Worm (Caenorhabditis elegans) whole organism, L4 larva: ENCODE results near the gene npax-3.
A peak's percentile ranks its signal among the peaks of the same experiment; 100 is the strongest.

Source experiments
- F37D6.2 ChIP-seq: sonication (generic microtip); optimal IDR thresholded peaks from 2 replicates; lab custom pipeline; 2016; ENCODE audit warnings: mild to moderate bottlenecking, missing genetic modification characterization, missing compliant biosample characterization
- F49E8.2 ChIP-seq: sonication (generic microtip); optimal IDR thresholded peaks from 2 replicates; lab custom pipeline; 2016; ENCODE audit warnings: missing compliant biosample characterization, mild to moderate bottlenecking, missing genetic modification characterization, borderline replicate concordance
- R02D3.7 ChIP-seq: fragments of 150-350 bp; sonication (generic microtip); optimal IDR thresholded peaks from 3 replicates; lab custom pipeline; 2014; ENCODE audit warnings: missing biosample characterization, missing genetic modification characterization
- T20F7.1 ChIP-seq: fragments of 200-800 bp; sonication (Bioruptor generic); optimal IDR thresholded peaks from 2 replicates; lab custom pipeline; 2018; ENCODE audit warnings: mild to moderate bottlenecking, missing genetic modification characterization, missing compliant biosample characterization
- T26A8.4 ChIP-seq: fragments of 200-800 bp; sonication (Bioruptor generic); IDR thresholded peaks from 2 replicates; pipeline ENCODE4 v1.3.6; 2022; ENCODE audit warnings: missing genetic modification characterization, missing compliant biosample characterization
- Y105C5A.15 ChIP-seq: fragments of 200-800 bp; sonication (Bioruptor generic); IDR thresholded peaks from 2 replicates; pipeline ENCODE4 v1.3.6; 2022; ENCODE audit warnings: missing genetic modification characterization, missing compliant biosample characterization
- Y48G9A.11 ChIP-seq: fragments of 200-800 bp; sonication (Bioruptor generic); IDR thresholded peaks from 2 replicates; pipeline ENCODE4 v1.3.6; 2022; ENCODE audit warnings: missing genetic modification reagents, missing genetic modification characterization, missing compliant biosample characterization
- Y75B8A.6 ChIP-seq: fragments of 200-800 bp; sonication (Bioruptor generic); IDR thresholded peaks from 2 replicates; pipeline ENCODE4 v1.3.6; 2022; ENCODE audit warnings: missing genetic modification reagents, missing genetic modification characterization, missing compliant biosample characterization
- aly-2 ChIP-seq: sonication (generic microtip); optimal IDR thresholded peaks from 2 replicates; lab custom pipeline; 2018; ENCODE audit warnings: missing biosample characterization, missing genetic modification characterization
- ama-1 ChIP-seq: fragments of 150-350 bp; optimal IDR thresholded peaks from 2 replicates; lab custom pipeline; 2014; ENCODE audit warnings: inconsistent platforms, mixed read lengths
- arid-1 ChIP-seq: fragments of 200-800 bp; sonication (Bioruptor generic); conservative IDR thresholded peaks from 2 replicates; pipeline ENCODE4 v1.3.6; 2022; ENCODE audit warnings: missing genetic modification reagents, missing genetic modification characterization, missing compliant biosample characterization
- ceh-28 ChIP-seq: fragments of 150-350 bp; optimal IDR thresholded peaks from 2 replicates; lab custom pipeline; 2014; ENCODE audit warnings: missing biosample characterization, missing genetic modification reagents, missing genetic modification characterization
- ceh-32 ChIP-seq: sonication (generic microtip); optimal IDR thresholded peaks from 2 replicates; lab custom pipeline; 2016; ENCODE audit warnings: mild to moderate bottlenecking, missing genetic modification characterization, missing compliant biosample characterization; ENCODE audit not compliant: poor library complexity
- ceh-44 ChIP-seq: fragments of 200-800 bp; sonication (Bioruptor generic); IDR thresholded peaks from 2 replicates; pipeline ENCODE4 v1.3.6; 2022; ENCODE audit warnings: missing genetic modification reagents, missing genetic modification characterization, missing compliant biosample characterization
- ceh-82 ChIP-seq: sonication (generic microtip); optimal IDR thresholded peaks from 2 replicates; lab custom pipeline; 2017; ENCODE audit warnings: missing biosample characterization, missing genetic modification characterization
- ces-1 ChIP-seq: fragments of 150-350 bp; sonication (generic microtip); optimal IDR thresholded peaks from 4 replicates; lab custom pipeline; 2014; ENCODE audit warnings: missing biosample characterization, missing genetic modification reagents, missing genetic modification characterization
- ctbp-1 ChIP-seq: fragments of 200-800 bp; sonication (Bioruptor generic); IDR thresholded peaks from 2 replicates; pipeline ENCODE4 v1.3.6; 2022; ENCODE audit warnings: missing genetic modification reagents, missing genetic modification characterization, missing compliant biosample characterization
- daf-19 ChIP-seq: fragments of 200-800 bp; sonication (Bioruptor generic); conservative IDR thresholded peaks from 2 replicates; pipeline ENCODE4 v1.3.6; 2022; ENCODE audit warnings: missing genetic modification characterization, missing compliant biosample characterization
- dmd-8 ChIP-seq: fragments of 200-800 bp; sonication (Bioruptor generic); IDR thresholded peaks from 2 replicates; pipeline ENCODE4 v1.3.6; 2022; ENCODE audit warnings: missing genetic modification characterization, missing compliant biosample characterization
- dmd-9 ChIP-seq: fragments of 200-800 bp; sonication (Bioruptor generic); IDR thresholded peaks from 2 replicates; pipeline ENCODE4 v1.3.6; 2022; ENCODE audit warnings: missing genetic modification reagents, missing genetic modification characterization, missing compliant biosample characterization
- dpl-1 ChIP-seq: fragments of 150-350 bp; optimal IDR thresholded peaks from 2 replicates; lab custom pipeline; 2014; ENCODE audit warnings: missing biosample characterization, missing genetic modification reagents, missing genetic modification characterization
- dve-1 ChIP-seq: sonication (generic microtip); optimal IDR thresholded peaks from 2 replicates; lab custom pipeline; 2017; ENCODE audit warnings: antibody characterized with exemption, mild to moderate bottlenecking, missing genetic modification characterization, missing compliant biosample characterization; ENCODE audit not compliant: insufficient read depth
- egl-43 ChIP-seq: fragments of 200-800 bp; sonication (Bioruptor generic); IDR thresholded peaks from 2 replicates; pipeline ENCODE4 v1.3.6; 2022; ENCODE audit warnings: missing genetic modification reagents, missing genetic modification characterization, missing compliant biosample characterization
- fkh-10 ChIP-seq: fragments of 150-350 bp; optimal IDR thresholded peaks from 2 replicates; lab custom pipeline; 2014; ENCODE audit warnings: missing biosample characterization, missing genetic modification reagents, missing genetic modification characterization
- fos-1 ChIP-seq: fragments of 150-350 bp; optimal IDR thresholded peaks from 2 replicates; lab custom pipeline; 2014; ENCODE audit warnings: missing biosample characterization, missing genetic modification characterization
- gei-8 ChIP-seq: fragments of 200-800 bp; sonication (Bioruptor generic); optimal IDR thresholded peaks from 2 replicates; lab custom pipeline; 2018; ENCODE audit warnings: mild to moderate bottlenecking, missing genetic modification characterization, missing compliant biosample characterization
- hif-1 ChIP-seq, 2 experiments: sonication (generic microtip); optimal IDR thresholded peaks; 2 replicates each; lab custom pipeline; 2016 to 2017; ENCODE audit warnings: missing compliant biosample characterization in 2 of 2, missing genetic modification characterization in 2 of 2, missing genetic modification reagents in 2 of 2, missing genotype in 2 of 2, mild to moderate bottlenecking in 1 of 2
- hlh-30 ChIP-seq: sonication (generic microtip); optimal IDR thresholded peaks from 2 replicates; lab custom pipeline; 2017; ENCODE audit warnings: antibody characterized with exemption, mild to moderate bottlenecking, missing genetic modification characterization, missing compliant biosample characterization; ENCODE audit not compliant: insufficient read depth
- lim-7 ChIP-seq: fragments of 200-800 bp; sonication (Bioruptor generic); IDR thresholded peaks from 2 replicates; pipeline ENCODE4 v1.3.6; 2022; ENCODE audit warnings: missing genetic modification characterization, missing compliant biosample characterization
- lin-13 ChIP-seq: fragments of 150-350 bp; optimal IDR thresholded peaks from 2 replicates; lab custom pipeline; 2014; ENCODE audit warnings: missing biosample characterization, missing genetic modification reagents, missing genetic modification characterization
- lin-38 ChIP-seq: fragments of 200-800 bp; sonication (Bioruptor generic); IDR thresholded peaks from 2 replicates; pipeline ENCODE4 v1.3.6; 2022; ENCODE audit warnings: missing genetic modification reagents, missing genetic modification characterization, missing compliant biosample characterization
- lsy-2 ChIP-seq, 2 experiments: fragments of 150-350 bp in 1 of 2; sonication (generic microtip) in 1 of 2; optimal IDR thresholded peaks; 2 replicates each; lab custom pipeline; 2014 to 2017; ENCODE audit warnings: missing biosample characterization in 2 of 2, missing genetic modification characterization in 2 of 2
- mdt-29 ChIP-seq: fragments of 200-800 bp; sonication (Bioruptor generic); IDR thresholded peaks from 2 replicates; pipeline ENCODE4 v1.3.6; 2022; ENCODE audit warnings: missing genetic modification reagents, missing genetic modification characterization, missing compliant biosample characterization
- mes-2 ChIP-seq: sonication (generic microtip); optimal IDR thresholded peaks from 2 replicates; lab custom pipeline; 2016; ENCODE audit warnings: missing genotype, mild to moderate bottlenecking, missing genetic modification characterization, missing compliant biosample characterization; ENCODE audit not compliant: poor library complexity, severe bottlenecking
- mxl-3 ChIP-seq: fragments of 200-800 bp; sonication (Bioruptor generic); optimal IDR thresholded peaks from 2 replicates; lab custom pipeline; 2018; ENCODE audit warnings: mild to moderate bottlenecking, missing genetic modification characterization, missing compliant biosample characterization
- nhr-10 ChIP-seq: fragments of 150-350 bp; optimal IDR thresholded peaks from 2 replicates; lab custom pipeline; 2014; ENCODE audit warnings: missing biosample characterization, missing genetic modification characterization
- nhr-102 ChIP-seq: sonication (generic microtip); optimal IDR thresholded peaks from 2 replicates; lab custom pipeline; 2016; ENCODE audit warnings: mild to moderate bottlenecking, missing genetic modification characterization, moderate library complexity, missing compliant biosample characterization
- nhr-28 ChIP-seq: fragments of 150-350 bp; optimal IDR thresholded peaks from 2 replicates; lab custom pipeline; 2014; ENCODE audit warnings: missing biosample characterization, missing genetic modification characterization
- nhr-6 ChIP-seq: fragments of 150-350 bp; optimal IDR thresholded peaks from 2 replicates; lab custom pipeline; 2014; ENCODE audit warnings: missing biosample characterization, missing genetic modification characterization
- nhr-77 ChIP-seq: fragments of 150-350 bp; optimal IDR thresholded peaks from 2 replicates; lab custom pipeline; 2014; ENCODE audit warnings: missing biosample characterization, missing genetic modification characterization
- pha-4 ChIP-seq, 2 experiments: fragments of 150-350 bp in 1 of 2; fragments of 200-800 bp in 1 of 2; sonication (Bioruptor generic) in 1 of 2; IDR thresholded peaks in 1 of 2; optimal IDR thresholded peaks in 1 of 2; 2 replicates each; pipeline versions ENCODE4 v1.3.6 to Lab custom; 2014 to 2022; ENCODE audit warnings: missing genetic modification characterization in 2 of 2, missing genetic modification reagents in 2 of 2, missing biosample characterization in 1 of 2, missing compliant biosample characterization in 1 of 2
- set-16 ChIP-seq: fragments of 200-800 bp; sonication (Bioruptor generic); IDR thresholded peaks from 2 replicates; pipeline ENCODE4 v1.3.6; 2022; ENCODE audit warnings: missing genetic modification reagents, missing genetic modification characterization, missing compliant biosample characterization
- skn-1 ChIP-seq: fragments of 150-350 bp; optimal IDR thresholded peaks from 2 replicates; lab custom pipeline; 2014; ENCODE audit warnings: missing biosample characterization, missing genetic modification characterization
- snpc-4 ChIP-seq: fragments of 150-350 bp; optimal IDR thresholded peaks from 2 replicates; lab custom pipeline; 2014; ENCODE audit warnings: missing biosample characterization, missing genetic modification characterization
- unc-39 ChIP-seq: sonication (generic microtip); optimal IDR thresholded peaks from 2 replicates; lab custom pipeline; 2017; ENCODE audit warnings: missing biosample characterization, missing genetic modification characterization
- zfp-2 ChIP-seq: sonication (generic microtip); optimal IDR thresholded peaks from 2 replicates; lab custom pipeline; 2016; ENCODE audit warnings: mild to moderate bottlenecking, missing genetic modification characterization, missing compliant biosample characterization
- zfp-3 ChIP-seq: fragments of 200-800 bp; sonication (Bioruptor generic); conservative IDR thresholded peaks from 2 replicates; pipeline ENCODE4 v1.3.6; 2022; ENCODE audit warnings: missing genetic modification reagents, missing genetic modification characterization, missing compliant biosample characterization

The npax-3 gene

DNA sequence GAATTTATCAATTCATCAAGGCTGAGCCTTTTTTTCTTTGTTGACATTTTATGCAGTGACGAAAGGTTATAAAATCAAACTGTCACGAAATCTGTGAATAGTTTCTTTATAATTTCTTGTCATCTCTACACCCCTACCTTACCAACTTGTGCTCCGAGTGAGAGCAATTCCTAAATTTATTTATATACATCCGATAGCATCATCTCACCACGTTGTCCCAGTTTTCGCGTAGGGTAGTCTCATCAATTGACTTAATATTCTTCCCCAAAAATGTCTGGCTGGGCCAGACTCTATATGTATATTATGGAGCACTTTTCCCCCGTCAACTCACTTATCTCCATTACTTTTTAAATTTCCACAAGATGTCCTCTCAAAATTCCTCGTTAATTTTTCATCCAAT lies 2.6 kb downstream of the npax-3 start:
- TF ChIP-seq unc-39 (tag; lab: Kevin White, UChicago): no peak
- peak; percentile 18 for TF ChIP-seq ama-1 (lab: Kevin White, UChicago)
- no peak for TF ChIP-seq zfp-2 (tag; lab: Kevin White, UChicago)
- TF ChIP-seq zfp-3 (GFP tag; lab: Robert Waterston, UW): 0 out of 2 replicates have a peak, but pooled peaks have one; percentile 30
- peak; percentile 8 for TF ChIP-seq nhr-102 (tag; lab: Kevin White, UChicago)
- TF ChIP-seq daf-19: peak; percentile 55; the same call in 1 of the 2 replicates
- 0 out of 2 replicates have a peak, but pooled peaks have one; percentile 23 for TF ChIP-seq egl-43 (GFP tag; lab: Robert Waterston, UW)
- TF ChIP-seq hlh-30: no peak
- 0 out of 2 replicates have a peak, but pooled peaks have one; percentile 32 for TF ChIP-seq T26A8.4 (GFP tag; lab: Robert Waterston, UW)

DNA sequence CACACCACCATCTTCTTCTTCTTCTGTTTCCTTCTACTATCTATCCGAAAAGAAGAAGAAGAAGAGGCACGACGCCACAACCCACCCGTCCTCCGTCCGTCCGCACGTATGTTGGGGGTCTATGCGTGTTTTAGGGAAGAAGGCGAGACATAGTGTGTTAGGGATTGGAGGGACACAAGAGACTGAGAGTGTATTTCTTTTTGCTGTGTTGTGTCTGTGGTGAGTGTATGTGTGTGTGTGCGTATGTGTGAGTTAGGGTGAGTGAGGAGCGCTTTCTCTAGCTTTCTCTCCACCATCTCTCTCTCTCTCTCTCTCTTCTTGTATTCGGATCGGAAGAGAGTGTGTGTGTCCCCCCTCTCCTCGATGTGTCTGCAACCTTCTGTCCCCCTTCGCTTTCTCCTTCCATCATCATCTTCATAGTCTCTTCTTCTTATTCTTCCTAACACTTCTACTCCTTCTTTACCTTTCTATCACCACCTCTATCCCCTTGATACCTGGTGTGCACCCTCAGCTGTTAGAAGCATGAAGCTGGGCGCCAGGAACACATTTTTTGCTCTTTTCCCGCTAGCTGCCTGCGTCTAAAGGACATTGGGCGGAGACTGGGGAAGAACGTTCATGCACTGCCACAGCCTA lies 6.2 kb downstream of the npax-3 start:
- TF ChIP-seq mes-2 (tag; lab: Kevin White, UChicago): peak; percentile 81
- peak; percentile 91 for TF ChIP-seq dve-1 (tag; lab: Kevin White, UChicago)
- peak; percentile 69 for TF ChIP-seq nhr-77 (tag; lab: Kevin White, UChicago)
- TF ChIP-seq lsy-2 (tag; optimal IDR thresholded peaks at IDR 0.05; lab: Kevin White, UChicago): peak; percentile 76 to 80
- TF ChIP-seq daf-19: peak; percentile 68; the same call in 1 of the 2 replicates
- TF ChIP-seq skn-1: no peak
- peak; percentile 38 for TF ChIP-seq hlh-30
- no peak for TF ChIP-seq mdt-29 (GFP tag; lab: Robert Waterston, UW)
- peak; percentile 88 for TF ChIP-seq nhr-10
- no peak for TF ChIP-seq ceh-44 (GFP tag; lab: Robert Waterston, UW)
- no peak; the same call in 1 of the 2 replicates for TF ChIP-seq arid-1 (GFP tag; lab: Robert Waterston, UW)
- peak; percentile 3 for TF ChIP-seq gei-8 (GFP tag; lab: Kevin White, UChicago)
- peak; percentile 64 for TF ChIP-seq lin-13 (GFP tag; lab: Kevin White, UChicago)
- peak; percentile 96 for TF ChIP-seq nhr-28
- TF ChIP-seq aly-2 (tag; lab: Kevin White, UChicago): no peak
- peak; percentile 71 for TF ChIP-seq F37D6.2
- peak; percentile 39 for TF ChIP-seq dpl-1 (GFP tag; lab: Kevin White, UChicago)
- TF ChIP-seq lin-38 (GFP tag; lab: Robert Waterston, UW): no peak; the same call in none of the 2 replicates
- TF ChIP-seq ceh-32 (tag; lab: Kevin White, UChicago): no peak
- TF ChIP-seq dmd-8 (GFP tag; lab: Robert Waterston, UW): peak; percentile 46; the same call in 1 of the 2 replicates
- peak; percentile 61 for TF ChIP-seq set-16 (GFP tag; lab: Robert Waterston, UW)
- TF ChIP-seq ctbp-1 (GFP tag; lab: Robert Waterston, UW): peak; percentile 71; the same call in 1 of the 2 replicates
- no peak for TF ChIP-seq snpc-4
- TF ChIP-seq Y105C5A.15 (GFP tag; lab: Robert Waterston, UW): no peak
- TF ChIP-seq Y75B8A.6: no peak
- peak; percentile 67 for TF ChIP-seq T20F7.1 (GFP tag; lab: Kevin White, UChicago)
- no peak for TF ChIP-seq lim-7 (GFP tag; lab: Robert Waterston, UW)
- TF ChIP-seq pha-4 (GFP tag; IDR thresholded peaks at IDR 0.05; lab: Robert Waterston, UW): no peak; the same call in 1 of the 2 replicates
- TF ChIP-seq pha-4 (tag; optimal IDR thresholded peaks at IDR 0.05; lab: Kevin White, UChicago): peak; percentile 88
- peak; percentile 76 for TF ChIP-seq fkh-10 (GFP tag; lab: Kevin White, UChicago)
- TF ChIP-seq dmd-9 (GFP tag; lab: Robert Waterston, UW): no peak
- no peak for TF ChIP-seq ceh-82 (tag; lab: Kevin White, UChicago)
- no peak for TF ChIP-seq ces-1 (GFP tag; lab: Kevin White, UChicago)
- TF ChIP-seq ceh-28: peak; percentile 45
- no peak for TF ChIP-seq R02D3.7 (tag; lab: Kevin White, UChicago)
- TF ChIP-seq unc-39 (tag; lab: Kevin White, UChicago): no peak
- TF ChIP-seq fos-1 (tag; lab: Kevin White, UChicago): no peak
- no peak for TF ChIP-seq F49E8.2 (tag; lab: Kevin White, UChicago)
- peak; percentile 59 for TF ChIP-seq nhr-6 (tag; lab: Kevin White, UChicago)
- TF ChIP-seq mxl-3 (GFP tag; lab: Kevin White, UChicago): peak; percentile 66
- no peak for TF ChIP-seq Y48G9A.11 (GFP tag; lab: Robert Waterston, UW)
- peak; percentile 50 to 91 for TF ChIP-seq hif-1 (tag; optimal IDR thresholded peaks at IDR 0.05; lab: Kevin White, UChicago)
